Fruit fly (Drosophila melanogaster) whole organism, embryonic: ENCODE data around the gene DCP2.
A peak's percentile ranks its signal among the peaks of the same experiment; 100 is the strongest.

Source experiments
- Abd-B ChIP-seq: fragments of 200-800 bp; sonication (Bioruptor generic); optimal IDR thresholded peaks from 2 replicates; lab custom pipeline; 2018; ENCODE audit warnings: missing biosample characterization, mild to moderate bottlenecking, missing genetic modification characterization, moderate library complexity
- Adf1 ChIP-seq: fragments of 200-800 bp; sonication (Bioruptor generic); IDR thresholded peaks from 2 replicates; pipeline ENCODE4 v1.3.6; 2022; ENCODE audit warnings: missing biosample characterization, missing genetic modification characterization
- Asciz ChIP-seq: fragments of 200-800 bp; sonication (Bioruptor generic); optimal IDR thresholded peaks from 2 replicates; lab custom pipeline; 2017; ENCODE audit warnings: missing biosample characterization, mild to moderate bottlenecking, missing genetic modification characterization, missing genetic modification reagents
- BtbVII ChIP-seq: fragments of 200-800 bp; sonication (Bioruptor generic); optimal IDR thresholded peaks from 3 replicates; lab custom pipeline; 2017; ENCODE audit warnings: missing biosample characterization, mild to moderate bottlenecking, missing genetic modification characterization
- CG10274 ChIP-seq: fragments of 200-800 bp; sonication (Bioruptor generic); optimal IDR thresholded peaks from 3 replicates; lab custom pipeline; 2017; ENCODE audit warnings: missing biosample characterization, mild to moderate bottlenecking, missing genetic modification characterization
- CG11085 ChIP-seq: fragments of 200-800 bp; sonication (Bioruptor generic); IDR thresholded peaks from 2 replicates; pipeline ENCODE4 v1.3.6; 2022; ENCODE audit warnings: missing biosample characterization, missing genetic modification characterization
- CG12299 ChIP-seq: fragments of 200-800 bp; sonication (Bioruptor generic); optimal IDR thresholded peaks from 2 replicates; lab custom pipeline; 2018; ENCODE audit warnings: missing biosample characterization, mild to moderate bottlenecking, missing genetic modification characterization
- CG12391 ChIP-seq: fragments of 200-800 bp; sonication (Bioruptor generic); optimal IDR thresholded peaks from 3 replicates; lab custom pipeline; 2018; ENCODE audit warnings: missing biosample characterization, mild to moderate bottlenecking, missing genetic modification characterization, moderate library complexity
- CG14860 ChIP-seq: fragments of 200-800 bp; sonication (Bioruptor generic); IDR thresholded peaks from 3 replicates; pipeline ENCODE4 v1.3.6; 2022; ENCODE audit warnings: missing biosample characterization, missing genetic modification characterization; ENCODE audit not compliant: partially characterized antibody
- CG15011 ChIP-seq: fragments of 200-800 bp; sonication (Bioruptor generic); optimal IDR thresholded peaks from 3 replicates; lab custom pipeline; 2018; ENCODE audit warnings: missing biosample characterization, mild to moderate bottlenecking, missing genetic modification characterization
- CG1792 ChIP-seq: fragments of 200-800 bp; sonication (Bioruptor generic); optimal IDR thresholded peaks from 2 replicates; lab custom pipeline; 2016; ENCODE audit warnings: missing biosample characterization, missing genetic modification characterization
- CG2202 ChIP-seq: fragments of 200-800 bp; sonication (Bioruptor generic); optimal IDR thresholded peaks from 2 replicates; lab custom pipeline; 2018; ENCODE audit warnings: missing biosample characterization, mild to moderate bottlenecking, missing genetic modification characterization
- CG31224 ChIP-seq: fragments of 200-800 bp; sonication (Bioruptor generic); IDR thresholded peaks from 2 replicates; pipeline ENCODE4 v1.3.6; 2022; ENCODE audit warnings: missing biosample characterization, missing genetic modification characterization
- CG3281 ChIP-seq: fragments of 200-800 bp; sonication (Bioruptor generic); optimal IDR thresholded peaks from 3 replicates; lab custom pipeline; 2017; ENCODE audit warnings: missing biosample characterization, mild to moderate bottlenecking, missing genetic modification characterization
- CG34376 ChIP-seq: fragments of 200-800 bp; sonication (Bioruptor generic); optimal IDR thresholded peaks from 2 replicates; lab custom pipeline; 2018; ENCODE audit warnings: missing biosample characterization, mild to moderate bottlenecking, missing genetic modification characterization
- CG34422 ChIP-seq: fragments of 200-800 bp; sonication (Bioruptor generic); IDR thresholded peaks from 3 replicates; pipeline ENCODE4 v1.3.6; 2022; ENCODE audit warnings: missing biosample characterization, missing genetic modification characterization
- CG43689 ChIP-seq: fragments of 200-800 bp; sonication (Bioruptor generic); IDR thresholded peaks from 2 replicates; pipeline ENCODE4 v1.3.6; 2022; ENCODE audit warnings: missing biosample characterization, missing genetic modification characterization
- CG4424 ChIP-seq: fragments of 200-800 bp; sonication (Bioruptor generic); optimal IDR thresholded peaks from 3 replicates; lab custom pipeline; 2016; ENCODE audit warnings: missing biosample characterization, missing genetic modification characterization
- CG4617 ChIP-seq: fragments of 200-800 bp; sonication (Bioruptor generic); optimal IDR thresholded peaks from 3 replicates; lab custom pipeline; 2016; ENCODE audit warnings: missing biosample characterization, missing genetic modification characterization, borderline replicate concordance
- CG6254 ChIP-seq: fragments of 200-800 bp; sonication (Bioruptor generic); optimal IDR thresholded peaks from 3 replicates; lab custom pipeline; 2017; ENCODE audit warnings: mild to moderate bottlenecking, missing biosample characterization, missing genetic modification reagents, missing genetic modification characterization
- CG7372 ChIP-seq: fragments of 200-800 bp; sonication (Bioruptor generic); IDR thresholded peaks from 2 replicates; pipeline ENCODE4 v1.3.6; 2022; ENCODE audit warnings: missing biosample characterization, missing genetic modification characterization
- CG8388 ChIP-seq: fragments of 200-800 bp; sonication (Bioruptor generic); optimal IDR thresholded peaks from 2 replicates; lab custom pipeline; 2019; ENCODE audit warnings: missing biosample characterization, mild to moderate bottlenecking, missing genetic modification characterization, moderate library complexity
- CG9817 ChIP-seq: fragments of 200-800 bp; sonication (Bioruptor generic); optimal IDR thresholded peaks from 2 replicates; lab custom pipeline; 2018; ENCODE audit warnings: missing biosample characterization, mild to moderate bottlenecking, missing genetic modification characterization, moderate library complexity
- D19A ChIP-seq: fragments of 200-800 bp; optimal IDR thresholded peaks from 3 replicates; lab custom pipeline; 2019; ENCODE audit warnings: missing biosample characterization, mild to moderate bottlenecking, missing genetic modification characterization, moderate library complexity
- E2f2 ChIP-seq: fragments of 200-800 bp; sonication (Bioruptor generic); IDR thresholded peaks from 2 replicates; pipeline ENCODE4 v1.3.6; 2022; ENCODE audit warnings: missing biosample characterization, missing genetic modification characterization
- Hr78 ChIP-seq, 2 experiments: fragments of 200-800 bp in 1 of 2; fragments of >200 bp in 1 of 2; sonication (Bioruptor generic) in 1 of 2; optimal IDR thresholded peaks; 2 replicates each; lab custom pipeline; 2017 to 2019; ENCODE audit warnings: missing biosample characterization in 2 of 2, missing genetic modification characterization in 2 of 2, mild to moderate bottlenecking in 1 of 2, moderate library complexity in 1 of 2
- Hsf ChIP-seq: fragments of 200-800 bp; sonication (Bioruptor generic); optimal IDR thresholded peaks from 3 replicates; lab custom pipeline; 2016; ENCODE audit warnings: missing biosample characterization, missing genetic modification characterization
- Nf-YA ChIP-seq: fragments of 200-800 bp; sonication (Bioruptor generic); IDR thresholded peaks from 2 replicates; pipeline ENCODE4 v1.3.6; 2022; ENCODE audit warnings: missing biosample characterization, missing genetic modification characterization
- Oli ChIP-seq: fragments of 200-800 bp; sonication (Bioruptor generic); optimal IDR thresholded peaks from 2 replicates; lab custom pipeline; 2018; ENCODE audit warnings: missing biosample characterization, mild to moderate bottlenecking, missing genetic modification characterization, moderate library complexity
- PHDP ChIP-seq: fragments of 200-800 bp; sonication (Bioruptor generic); optimal IDR thresholded peaks from 3 replicates; lab custom pipeline; 2018; ENCODE audit warnings: missing biosample characterization, mild to moderate bottlenecking, missing genetic modification characterization, moderate library complexity
- Rfx ChIP-seq: fragments of 200-800 bp; sonication (Bioruptor generic); IDR thresholded peaks from 2 replicates; pipeline ENCODE4 v1.3.6; 2022; ENCODE audit warnings: missing biosample characterization, missing genetic modification characterization
- Taf1 ChIP-seq: fragments of 200-800 bp; sonication (Bioruptor generic); IDR thresholded peaks from 2 replicates; pipeline ENCODE4 v1.3.6; 2022; ENCODE audit warnings: missing biosample characterization, missing genetic modification characterization
- ab ChIP-seq: fragments of 200-800 bp; sonication (Bioruptor generic); optimal IDR thresholded peaks from 2 replicates; lab custom pipeline; 2016; ENCODE audit warnings: missing biosample characterization, missing genetic modification characterization
- esg ChIP-seq: fragments of 200-800 bp; sonication (Bioruptor generic); conservative IDR thresholded peaks from 2 replicates; pipeline ENCODE4 v1.3.6; 2022; ENCODE audit warnings: missing biosample characterization, missing genetic modification characterization
- eyg ChIP-seq: fragments of 200-800 bp; sonication (Bioruptor generic); optimal IDR thresholded peaks from 3 replicates; lab custom pipeline; 2016; ENCODE audit warnings: missing biosample characterization, missing genetic modification characterization
- ftz-f1 ChIP-seq: fragments of 200-800 bp; sonication (Bioruptor generic); optimal IDR thresholded peaks from 2 replicates; lab custom pipeline; 2016; ENCODE audit warnings: missing biosample characterization, missing genetic modification characterization
- fu2 ChIP-seq: fragments of 200-800 bp; sonication (Bioruptor generic); optimal IDR thresholded peaks from 2 replicates; lab custom pipeline; 2016; ENCODE audit warnings: missing biosample characterization, missing genetic modification characterization
- gro ChIP-seq: fragments of 200-800 bp; sonication (Bioruptor generic); optimal IDR thresholded peaks from 2 replicates; lab custom pipeline; 2016; ENCODE audit warnings: missing biosample characterization, missing genetic modification characterization
- hth ChIP-seq: fragments of >200 bp; optimal IDR thresholded peaks from 2 replicates; lab custom pipeline; 2017; ENCODE audit warnings: inconsistent platforms
- lbe ChIP-seq: fragments of 200-800 bp; sonication (Bioruptor generic); optimal IDR thresholded peaks from 2 replicates; lab custom pipeline; 2016; ENCODE audit warnings: missing biosample characterization, mild to moderate bottlenecking, missing genetic modification characterization
- mirr ChIP-seq: fragments of 200-800 bp; sonication (Bioruptor generic); optimal IDR thresholded peaks from 3 replicates; lab custom pipeline; 2018; ENCODE audit warnings: missing biosample characterization, mild to moderate bottlenecking, missing genetic modification characterization
- nmo ChIP-seq: fragments of 200-800 bp; sonication (Bioruptor generic); optimal IDR thresholded peaks from 2 replicates; lab custom pipeline; 2018; ENCODE audit warnings: missing biosample characterization, mild to moderate bottlenecking, missing genetic modification characterization, moderate library complexity
- nom ChIP-seq: fragments of 200-800 bp; sonication (Bioruptor generic); optimal IDR thresholded peaks from 2 replicates; lab custom pipeline; 2017; ENCODE audit warnings: missing biosample characterization, missing genetic modification characterization, mild to moderate bottlenecking, moderate library complexity, missing genetic modification reagents
- pho ChIP-seq: fragments of 200-800 bp; sonication (Bioruptor generic); optimal IDR thresholded peaks from 2 replicates; lab custom pipeline; 2016; ENCODE audit warnings: missing biosample characterization, missing genetic modification characterization
- phol ChIP-seq: fragments of 200-800 bp; sonication (Bioruptor generic); optimal IDR thresholded peaks from 3 replicates; lab custom pipeline; 2018; ENCODE audit warnings: missing biosample characterization, mild to moderate bottlenecking, missing genetic modification characterization, moderate library complexity
- ro ChIP-seq: fragments of 200-800 bp; sonication (Bioruptor generic); IDR thresholded peaks from 2 replicates; pipeline ENCODE4 v1.3.6; 2022; ENCODE audit warnings: missing biosample characterization, missing genetic modification characterization
- stwl ChIP-seq: fragments of 200-800 bp; sonication (Bioruptor generic); optimal IDR thresholded peaks from 3 replicates; lab custom pipeline; 2018; ENCODE audit warnings: missing biosample characterization, mild to moderate bottlenecking, missing genetic modification characterization, moderate library complexity
- sug ChIP-seq: fragments of 200-800 bp; optimal IDR thresholded peaks from 2 replicates; lab custom pipeline; 2019; ENCODE audit warnings: missing biosample characterization, mild to moderate bottlenecking, missing genetic modification characterization, moderate library complexity
- zfh2 ChIP-seq: fragments of 200-800 bp; sonication (Bioruptor generic); optimal IDR thresholded peaks from 2 replicates; lab custom pipeline; 2016; ENCODE audit warnings: missing biosample characterization, missing genetic modification characterization

The DCP2 gene

DNA sequence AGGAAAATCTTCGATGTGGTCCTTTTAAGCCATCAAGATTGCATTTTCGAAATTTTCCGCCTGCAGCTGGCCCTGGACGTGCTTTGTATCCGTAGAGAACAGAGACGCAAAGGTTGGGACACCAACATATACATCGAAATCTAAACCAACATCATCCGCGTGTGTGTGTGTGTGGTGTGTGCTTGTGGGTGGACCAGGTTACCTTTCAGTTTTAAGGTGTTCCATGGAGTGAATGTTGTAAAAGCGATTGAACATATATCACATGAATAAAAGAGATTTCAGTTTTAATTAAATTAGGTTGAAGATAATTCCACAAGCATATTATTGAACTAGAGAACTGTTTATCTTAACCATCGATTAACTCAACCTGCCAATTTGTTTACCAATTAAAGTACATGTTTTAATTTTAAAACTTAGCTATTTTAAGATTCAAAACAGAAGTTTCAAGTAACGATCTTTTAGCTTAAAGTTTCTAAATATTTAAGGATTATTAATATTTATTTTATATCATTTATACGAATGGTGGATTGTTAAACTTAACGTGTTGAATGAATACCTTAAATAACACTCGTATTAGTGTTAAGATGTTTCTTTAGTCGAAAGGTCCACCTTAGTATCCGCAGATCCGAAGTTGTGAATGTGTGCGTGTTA is 887 bp upstream of the DCP2 start (continued):
- TF ChIP-seq gro (GFP tag; lab: Kevin White, UChicago) = peak; percentile 74
- TF ChIP-seq CG3281 = peak; percentile 93
- TF ChIP-seq sug (tag; lab: Kevin White, UChicago) = peak; percentile 87
- peak; percentile 1 for TF ChIP-seq eyg (GFP tag; lab: Kevin White, UChicago)
- peak; percentile 74 for TF ChIP-seq CG10274 (GFP tag; lab: Kevin White, UChicago)
- TF ChIP-seq ftz-f1 (GFP tag; lab: Kevin White, UChicago) = peak; percentile 15
- peak; percentile 62; the same call in 2 of the 3 replicates for TF ChIP-seq CG34422 (GFP tag; lab: Robert Waterston, UW)
- peak; percentile 57 for TF ChIP-seq CG15011
- peak; percentile 86 for TF ChIP-seq CG12391 (tag; lab: Kevin White, UChicago)
- TF ChIP-seq CG7372 (GFP tag; lab: Robert Waterston, UW) = peak; percentile 39
- peak; percentile 73 for TF ChIP-seq nmo (GFP tag; lab: Kevin White, UChicago)
- peak; percentile 78 for TF ChIP-seq CG9817
- no peak for TF ChIP-seq CG11085 (GFP tag; lab: Robert Waterston, UW)
- no peak for TF ChIP-seq hth (lab: Kevin White, UChicago)
- TF ChIP-seq CG14860 (GFP tag; lab: Robert Waterston, UW) = no peak
- peak; percentile 59 for TF ChIP-seq CG4424 (GFP tag; lab: Kevin White, UChicago)
- peak; percentile 62 for TF ChIP-seq CG34376 (GFP tag; lab: Kevin White, UChicago)
- peak; percentile 22; the same call in 1 of the 2 replicates for TF ChIP-seq Adf1 (GFP tag; lab: Robert Waterston, UW)
- TF ChIP-seq E2f2 (GFP tag; lab: Robert Waterston, UW) = peak; percentile 29; the same call in 1 of the 2 replicates
- TF ChIP-seq CG4617 (GFP tag; lab: Kevin White, UChicago) = peak; percentile 73
- peak; percentile 92 for TF ChIP-seq BtbVII (GFP tag; lab: Kevin White, UChicago)
- peak; percentile 83 for TF ChIP-seq PHDP
- peak; percentile 84 for TF ChIP-seq Oli (tag; lab: Kevin White, UChicago)
- TF ChIP-seq CG12299 (tag; lab: Kevin White, UChicago) = peak; percentile 87
- TF ChIP-seq CG1792 (GFP tag; lab: Kevin White, UChicago) = peak; percentile 11
- peak; percentile 58 for TF ChIP-seq Abd-B (GFP tag; lab: Kevin White, UChicago)
- peak; percentile 42; the same call in 1 of the 2 replicates for TF ChIP-seq Taf1 (GFP tag; lab: Robert Waterston, UW)
- peak; percentile 40 for TF ChIP-seq pho (GFP tag; lab: Kevin White, UChicago)
- no peak for TF ChIP-seq CG31224 (GFP tag; lab: Robert Waterston, UW)
- TF ChIP-seq ro (GFP tag; lab: Robert Waterston, UW) = no peak
- TF ChIP-seq lbe (GFP tag; lab: Kevin White, UChicago) = peak; percentile 34
- peak; percentile 34 for TF ChIP-seq mirr (GFP tag; lab: Kevin White, UChicago)
- no peak for TF ChIP-seq stwl
- peak; percentile 98 for TF ChIP-seq nom (GFP tag; lab: Kevin White, UChicago)
- peak; percentile 40 for TF ChIP-seq Hsf (GFP tag; lab: Kevin White, UChicago)
- TF ChIP-seq Hr78 (GFP tag; optimal IDR thresholded peaks at IDR 0.05; lab: Kevin White, UChicago) = no peak
- peak; percentile 69 for TF ChIP-seq zfh2
- TF ChIP-seq Asciz (GFP tag; lab: Kevin White, UChicago) = peak; percentile 71
- no peak for TF ChIP-seq CG2202
- peak; percentile 49; the same call in 1 of the 2 replicates for TF ChIP-seq esg (GFP tag; lab: Robert Waterston, UW)
- peak; percentile 78 for TF ChIP-seq phol
- TF ChIP-seq CG6254 = peak; percentile 18
- TF ChIP-seq fu2 (GFP tag; lab: Kevin White, UChicago) = peak; percentile 58
- no peak for TF ChIP-seq ab (GFP tag; lab: Kevin White, UChicago)
- peak; percentile 63 for TF ChIP-seq CG8388 (GFP tag; lab: Kevin White, UChicago)
- no peak for TF ChIP-seq CG43689 (GFP tag; lab: Robert Waterston, UW)
- peak; percentile 76 for TF ChIP-seq Rfx
- TF ChIP-seq D19A = peak; percentile 84
- TF ChIP-seq Nf-YA (GFP tag; lab: Robert Waterston, UW) = no peak
